Worm (Caenorhabditis elegans) whole organism, L4 larva: ENCODE data around the gene erfa-1.

Experiments used
- F49E8.2 ChIP-seq: sonication (generic microtip); optimal IDR thresholded peaks from 2 replicates; lab custom pipeline; 2016; ENCODE audit warnings: missing compliant biosample characterization, mild to moderate bottlenecking, missing genetic modification characterization, borderline replicate concordance
- R02D3.7 ChIP-seq: fragments of 150-350 bp; sonication (generic microtip); optimal IDR thresholded peaks from 3 replicates; lab custom pipeline; 2014; ENCODE audit warnings: missing biosample characterization, missing genetic modification characterization
- ZK337.2 ChIP-seq: fragments of 200-800 bp; sonication (Bioruptor generic); IDR thresholded peaks from 2 replicates; pipeline ENCODE4 v1.3.6; 2022; ENCODE audit warnings: missing genetic modification reagents, missing genetic modification characterization, missing compliant biosample characterization
- aly-2 ChIP-seq: sonication (generic microtip); optimal IDR thresholded peaks from 2 replicates; lab custom pipeline; 2018; ENCODE audit warnings: missing biosample characterization, missing genetic modification characterization
- attf-4 ChIP-seq: sonication (generic microtip); optimal IDR thresholded peaks from 3 replicates; lab custom pipeline; 2017; ENCODE audit warnings: missing biosample characterization, missing genetic modification characterization
- dve-1 ChIP-seq: sonication (generic microtip); optimal IDR thresholded peaks from 2 replicates; lab custom pipeline; 2017; ENCODE audit warnings: antibody characterized with exemption, mild to moderate bottlenecking, missing genetic modification characterization, missing compliant biosample characterization; ENCODE audit not compliant: insufficient read depth
- egl-27 ChIP-seq: sonication (generic microtip); optimal IDR thresholded peaks from 3 replicates; lab custom pipeline; 2017; ENCODE audit warnings: missing biosample characterization, missing genetic modification reagents, missing genetic modification characterization
- lin-39 ChIP-seq: fragments of 150-350 bp; optimal IDR thresholded peaks from 2 replicates; lab custom pipeline; 2014; ENCODE audit warnings: missing biosample characterization, missing genetic modification reagents, missing genetic modification characterization
- mdl-1 ChIP-seq, 2 experiments: fragments of 150-350 bp in 1 of 2; sonication (generic microtip) in 1 of 2; optimal IDR thresholded peaks; 2 replicates each; lab custom pipeline; 2014 to 2017; ENCODE audit warnings: missing biosample characterization in 2 of 2, missing genetic modification characterization in 2 of 2
- nhr-10 ChIP-seq: fragments of 150-350 bp; optimal IDR thresholded peaks from 2 replicates; lab custom pipeline; 2014; ENCODE audit warnings: missing biosample characterization, missing genetic modification characterization
- nhr-25 ChIP-seq: sonication (generic microtip); optimal IDR thresholded peaks from 2 replicates; lab custom pipeline; 2017; ENCODE audit warnings: missing genetic modification characterization, mild to moderate bottlenecking, missing compliant biosample characterization, antibody characterized with exemption, moderate library complexity, borderline replicate concordance; ENCODE audit not compliant: insufficient read depth
- pqm-1 ChIP-seq: sonication (generic microtip); optimal IDR thresholded peaks from 2 replicates; lab custom pipeline; 2017; ENCODE audit warnings: missing biosample characterization, missing genetic modification characterization
- unc-62 ChIP-seq, 3 experiments: fragments of 150-350 bp in 1 of 3; sonication (generic microtip); optimal IDR thresholded peaks in 2 of 3; peaks in 1 of 3; 1 replicate in 1 of 3; 2 replicates in 2 of 3; lab custom pipeline; 2014 to 2017; ENCODE audit warnings: missing biosample characterization in 3 of 3, missing genetic modification characterization in 3 of 3, missing genetic modification reagents in 3 of 3, missing genotype in 1 of 3
- ztf-11 ChIP-seq: fragments of 150-350 bp; optimal IDR thresholded peaks from 2 replicates; lab custom pipeline; 2014; ENCODE audit warnings: missing biosample characterization, missing genetic modification characterization

- TF ChIP-seq nhr-25 (tag; lab: Kevin White, UChicago) (no peak), R02D3.7 (no peak), nhr-10 (tag; lab: Kevin White, UChicago) (no peak), dve-1 (no peak), ZK337.2 (GFP tag; lab: Robert Waterston, UW) (no peak), aly-2 (tag; lab: Kevin White, UChicago) (no peak), mdl-1 (tag; optimal IDR thresholded peaks at IDR 0.05; lab: Kevin White, UChicago) (no peak), egl-27 (tag; lab: Kevin White, UChicago) (no peak), lin-39 (tag; lab: Kevin White, UChicago) (no peak), F49E8.2 (tag; lab: Kevin White, UChicago) (no peak), attf-4 (tag; lab: Kevin White, UChicago) (no peak), ztf-11 (no peak), unc-62 (GFP tag; optimal IDR thresholded peaks at IDR 0.05 in 1 of 2; lab: Kevin White, UChicago) (no peak), unc-62 (tag; optimal IDR thresholded peaks at IDR 0.05; lab: Kevin White, UChicago) (no peak), pqm-1 (tag; lab: Kevin White, UChicago) (no peak)
These were observed 30.3 kb downstream of the erfa-1 start for ce11 chrV:6464238-6464637.
